Worm (Caenorhabditis elegans) whole organism, L3 larva: ENCODE data around the gene plc-4.

Source experiments
- R02D3.7 ChIP-seq: fragments of 150-350 bp; optimal IDR thresholded peaks from 2 replicates; lab custom pipeline; 2014; ENCODE audit warnings: missing biosample characterization, missing genetic modification characterization
- ama-1 ChIP-seq: fragments of 150-350 bp; optimal IDR thresholded peaks from 2 replicates; lab custom pipeline; 2018
- egl-27 ChIP-seq: sonication (generic microtip); optimal IDR thresholded peaks from 4 replicates; lab custom pipeline; 2017; ENCODE audit warnings: missing biosample characterization, missing genetic modification reagents, missing genetic modification characterization
- elt-1 ChIP-seq: fragments of 150-350 bp; optimal IDR thresholded peaks from 2 replicates; lab custom pipeline; 2014; ENCODE audit warnings: missing biosample characterization, missing genetic modification characterization
- eor-1 ChIP-seq, 2 experiments: fragments of 150-350 bp; optimal IDR thresholded peaks; 2 replicates each; lab custom pipeline; 2014 to 2018; ENCODE audit warnings: missing biosample characterization in 2 of 2, missing genetic modification characterization in 2 of 2
- fkh-10 ChIP-seq: sonication (generic microtip); optimal IDR thresholded peaks from 2 replicates; lab custom pipeline; 2017; ENCODE audit warnings: missing biosample characterization, missing genetic modification reagents, missing genetic modification characterization
- jun-1 ChIP-seq: fragments of 150-350 bp; optimal IDR thresholded peaks from 2 replicates; lab custom pipeline; 2014; ENCODE audit warnings: missing biosample characterization, missing genetic modification reagents, missing genetic modification characterization
- nhr-237 ChIP-seq: fragments of 150-350 bp; optimal IDR thresholded peaks from 2 replicates; lab custom pipeline; 2014; ENCODE audit warnings: missing biosample characterization, missing genetic modification characterization
- sea-2 ChIP-seq: fragments of 150-350 bp; sonication (generic microtip); optimal IDR thresholded peaks from 4 replicates; lab custom pipeline; 2014; ENCODE audit warnings: missing biosample characterization, missing genetic modification reagents, missing genetic modification characterization

- TF ChIP-seq jun-1 (tag; lab: Kevin White, UChicago) (no peak), nhr-237 (no peak), eor-1 (tag; optimal IDR thresholded peaks at IDR 0.05; lab: Kevin White, UChicago) (no peak), fkh-10 (GFP tag; lab: Kevin White, UChicago) (no peak), sea-2 (GFP tag; lab: Kevin White, UChicago) (no peak), ama-1 (lab: Kevin White, UChicago) (no peak), elt-1 (tag; lab: Kevin White, UChicago) (no peak), egl-27 (no peak), R02D3.7 (tag; lab: Kevin White, UChicago) (no peak)
Measured at ce11 chrIV:7558653-7559052, 46.2 kb upstream of the plc-4 start.
